Worm (Caenorhabditis elegans) whole organism, L2 larva: ENCODE measurements around the gene trul-1.
"Not testable (repeated sequence)": the region's sequence is repeated elsewhere in the genome, so short reads cannot be mapped to it uniquely, and the experiment has no call there.

Source experiments
- R02D3.7 ChIP-seq: fragments of 150-350 bp; optimal IDR thresholded peaks from 2 replicates; lab custom pipeline; 2014; ENCODE audit warnings: missing biosample characterization, missing genetic modification characterization
- Y55F3AM.14 ChIP-seq: fragments of 200-800 bp; sonication (Bioruptor generic); optimal IDR thresholded peaks from 2 replicates; lab custom pipeline; 2018; ENCODE audit warnings: mild to moderate bottlenecking, missing genetic modification characterization, missing compliant biosample characterization
- ZK546.5 ChIP-seq: sonication (generic microtip); optimal IDR thresholded peaks from 2 replicates; lab custom pipeline; 2017; ENCODE audit warnings: missing biosample characterization, missing genetic modification characterization
- ama-1 ChIP-seq: fragments of 150-350 bp; optimal IDR thresholded peaks from 2 replicates; lab custom pipeline; 2018; ENCODE audit warnings: inconsistent platforms
- blmp-1 ChIP-seq: sonication (generic microtip); optimal IDR thresholded peaks from 2 replicates; lab custom pipeline; 2017; ENCODE audit warnings: missing genetic modification characterization, mild to moderate bottlenecking, missing compliant biosample characterization, antibody characterized with exemption, moderate library complexity; ENCODE audit not compliant: insufficient read depth
- ceh-16 ChIP-seq: fragments of 150-350 bp; optimal IDR thresholded peaks from 2 replicates; lab custom pipeline; 2014; ENCODE audit warnings: missing biosample characterization, missing genetic modification characterization
- elt-1 ChIP-seq: fragments of 150-350 bp; optimal IDR thresholded peaks from 2 replicates; lab custom pipeline; 2014; ENCODE audit warnings: missing biosample characterization, missing genetic modification characterization
- elt-3 ChIP-seq: sonication (generic microtip); optimal IDR thresholded peaks from 2 replicates; lab custom pipeline; 2017; ENCODE audit warnings: missing biosample characterization, missing genetic modification characterization
- fos-1 ChIP-seq: fragments of 150-350 bp; optimal IDR thresholded peaks from 2 replicates; lab custom pipeline; 2014; ENCODE audit warnings: missing biosample characterization, missing genetic modification characterization
- gmeb-1 ChIP-seq: fragments of 150-350 bp; optimal IDR thresholded peaks from 2 replicates; lab custom pipeline; 2014; ENCODE audit warnings: missing biosample characterization, missing genetic modification characterization
- lin-39 ChIP-seq: fragments of 150-350 bp; optimal IDR thresholded peaks from 2 replicates; lab custom pipeline; 2014; ENCODE audit warnings: missing biosample characterization, missing genetic modification reagents, missing genetic modification characterization
- mbf-1 ChIP-seq: sonication (generic microtip); optimal IDR thresholded peaks from 2 replicates; lab custom pipeline; 2017; ENCODE audit warnings: missing biosample characterization, missing genetic modification characterization
- mdl-1 ChIP-seq, 2 experiments: fragments of 150-350 bp in 1 of 2; sonication (generic microtip) in 1 of 2; optimal IDR thresholded peaks; 2 replicates each; lab custom pipeline; 2017; ENCODE audit warnings: missing biosample characterization in 2 of 2, missing genetic modification characterization in 2 of 2
- nhr-11 ChIP-seq: fragments of 150-350 bp; optimal IDR thresholded peaks from 2 replicates; lab custom pipeline; 2014; ENCODE audit warnings: missing biosample characterization, missing genetic modification characterization
- nhr-12 ChIP-seq: fragments of 150-350 bp; optimal IDR thresholded peaks from 2 replicates; lab custom pipeline; 2014; ENCODE audit warnings: missing biosample characterization, missing genetic modification characterization
- nhr-129 ChIP-seq: fragments of 150-350 bp; optimal IDR thresholded peaks from 2 replicates; lab custom pipeline; 2014; ENCODE audit warnings: missing biosample characterization, missing genetic modification characterization
- nhr-23 ChIP-seq: fragments of 150-350 bp; optimal IDR thresholded peaks from 2 replicates; lab custom pipeline; 2014; ENCODE audit warnings: missing biosample characterization, missing genetic modification reagents, missing genetic modification characterization
- nhr-237 ChIP-seq: fragments of 150-350 bp; optimal IDR thresholded peaks from 2 replicates; lab custom pipeline; 2014; ENCODE audit warnings: missing biosample characterization, missing genetic modification characterization
- nhr-6 ChIP-seq: fragments of 150-350 bp; optimal IDR thresholded peaks from 2 replicates; lab custom pipeline; 2014; ENCODE audit warnings: missing biosample characterization, missing genetic modification characterization
- peb-1 ChIP-seq: fragments of 150-350 bp; optimal IDR thresholded peaks from 2 replicates; lab custom pipeline; 2014; ENCODE audit warnings: missing biosample characterization, missing genetic modification characterization
- sem-4 ChIP-seq: fragments of 150-350 bp; optimal IDR thresholded peaks from 2 replicates; lab custom pipeline; 2014; ENCODE audit warnings: missing biosample characterization, missing genetic modification reagents, missing genetic modification characterization
- sma-3 ChIP-seq: sonication (generic microtip); optimal IDR thresholded peaks from 2 replicates; lab custom pipeline; 2016; ENCODE audit warnings: missing genetic modification reagents, missing genetic modification characterization, missing compliant biosample characterization
- sma-9 ChIP-seq, 2 experiments: fragments of 150-350 bp in 1 of 2; sonication (generic microtip) in 1 of 2; optimal IDR thresholded peaks; 2 replicates each; lab custom pipeline; 2014 to 2016; ENCODE audit warnings: missing genetic modification characterization in 2 of 2, mild to moderate bottlenecking in 1 of 2, missing biosample characterization in 1 of 2, missing compliant biosample characterization in 1 of 2, missing genetic modification reagents in 1 of 2, moderate library complexity in 1 of 2
- snpc-4 ChIP-seq: fragments of 150-350 bp; optimal IDR thresholded peaks from 2 replicates; lab custom pipeline; 2014; ENCODE audit warnings: missing biosample characterization, missing genetic modification characterization
- unc-55 ChIP-seq: fragments of 150-350 bp; sonication (generic microtip); optimal IDR thresholded peaks from 3 replicates; lab custom pipeline; 2014; ENCODE audit warnings: missing biosample characterization, missing genetic modification reagents, missing genetic modification characterization
- unc-62 ChIP-seq: fragments of 150-350 bp; optimal IDR thresholded peaks from 2 replicates; lab custom pipeline; 2014; ENCODE audit warnings: missing biosample characterization, missing genetic modification reagents, missing genetic modification characterization
- zag-1 ChIP-seq: fragments of 150-350 bp; optimal IDR thresholded peaks from 2 replicates; lab custom pipeline; 2014; ENCODE audit warnings: missing biosample characterization, missing genetic modification characterization

The trul-1 gene

ce11 chrII:319459-319858 lies 37.1 kb upstream of the trul-1 start, which contains the start of gene far-7:
TSS of gene far-7 (plus strand) at chrII:319789.
- TF ChIP-seq ZK546.5 (tag; lab: Kevin White, UChicago) (no peak), gmeb-1 (peak; percentile 1), ama-1 (lab: Kevin White, UChicago) (peak; percentile 74)

- peak; percentile 32 for TF ChIP-seq nhr-129 (tag; lab: Kevin White, UChicago)
- peak; percentile 12 for TF ChIP-seq ceh-16 (tag; lab: Kevin White, UChicago)
- no peak for TF ChIP-seq Y55F3AM.14
- peak; percentile 1 for TF ChIP-seq sma-9 (GFP tag; optimal IDR thresholded peaks at IDR 0.05; lab: Kevin White, UChicago)
- TF ChIP-seq sma-9 (tag; optimal IDR thresholded peaks at IDR 0.05; lab: Kevin White, UChicago) = no peak
These were observed 31.2 kb upstream of the trul-1 start for ce11 chrII:313540-313939.

ce11 chrII:312110-312509 lies 29.7 kb upstream of the trul-1 start, which contains the start of gene mps-2:
TSS of gene mps-2 (minus strand) at chrII:312210.
- not testable (repeated sequence) for TF ChIP-seq nhr-129, R02D3.7, nhr-237 (tag; lab: Kevin White, UChicago)
- TF ChIP-seq, all 48 proteins: peak for 0; not testable (repeated sequence) for 48

- TF ChIP-seq ceh-16 (tag; lab: Kevin White, UChicago) (no peak), blmp-1 (no peak), snpc-4 (tag; lab: Kevin White, UChicago) (no peak), ZK546.5 (tag; lab: Kevin White, UChicago) (no peak), sem-4 (no peak), nhr-11 (tag; lab: Kevin White, UChicago) (no peak), gmeb-1 (no peak)
These were observed 24.8 kb upstream of the trul-1 start, which contains the start of gene K01A2.4 for ce11 chrII:307154-307553. TSS of gene K01A2.4 (plus strand) at chrII:307454.

- TF ChIP-seq sma-3 (GFP tag; lab: Kevin White, UChicago) (no peak), fos-1 (peak; percentile 62), nhr-12 (no peak), unc-62 (GFP tag; lab: Kevin White, UChicago) (no peak)
These were observed 23.3 kb upstream of the trul-1 start, which contains the start of gene col-69 for ce11 chrII:305645-306044. TSS of gene col-69 (minus strand) at chrII:305745.

ce11 chrII:303927-304711 lies 21.7 kb upstream of the trul-1 start:
- TF ChIP-seq Y55F3AM.14 (no peak), sem-4 (no peak), nhr-6 (no peak), mbf-1 (no peak), sma-3 (GFP tag; lab: Kevin White, UChicago) (no peak), unc-55 (GFP tag; lab: Kevin White, UChicago) (no peak), zag-1 (tag; lab: Kevin White, UChicago) (no peak), blmp-1 (no peak), ama-1 (lab: Kevin White, UChicago) (no peak), nhr-129 (tag; lab: Kevin White, UChicago) (no peak), ZK546.5 (tag; lab: Kevin White, UChicago) (no peak), lin-39 (no peak), nhr-23 (tag; lab: Kevin White, UChicago) (no peak), sma-9 (GFP tag; optimal IDR thresholded peaks at IDR 0.05; lab: Kevin White, UChicago) (no peak), sma-9 (tag; optimal IDR thresholded peaks at IDR 0.05; lab: Kevin White, UChicago) (no peak), elt-1 (tag; lab: Kevin White, UChicago) (no peak), elt-3 (tag; lab: Kevin White, UChicago) (no peak), peb-1 (tag; lab: Kevin White, UChicago) (no peak), mdl-1 (tag; optimal IDR thresholded peaks at IDR 0.05; lab: Kevin White, UChicago) (no peak)
- TF ChIP-seq, all 48 proteins: peak for 0
